Worm (Caenorhabditis elegans) whole organism, L4 larva: ENCODE measurements around the gene C33F10.11.

Source experiments
- ces-1 ChIP-seq: fragments of 150-350 bp; sonication (generic microtip); optimal IDR thresholded peaks from 4 replicates; lab custom pipeline; 2014; ENCODE audit warnings: missing biosample characterization, missing genetic modification reagents, missing genetic modification characterization
- cey-2 ChIP-seq: sonication (generic microtip); optimal IDR thresholded peaks from 3 replicates; lab custom pipeline; 2017; ENCODE audit warnings: missing genetic modification characterization, mild to moderate bottlenecking, missing compliant biosample characterization, antibody characterized with exemption, borderline replicate concordance; ENCODE audit not compliant: insufficient read depth
- hif-1 ChIP-seq, 2 experiments: sonication (generic microtip); optimal IDR thresholded peaks; 2 replicates each; lab custom pipeline; 2016 to 2017; ENCODE audit warnings: missing compliant biosample characterization in 2 of 2, missing genetic modification characterization in 2 of 2, missing genetic modification reagents in 2 of 2, missing genotype in 2 of 2, mild to moderate bottlenecking in 1 of 2
- lsy-2 ChIP-seq, 2 experiments: fragments of 150-350 bp in 1 of 2; sonication (generic microtip) in 1 of 2; optimal IDR thresholded peaks; 2 replicates each; lab custom pipeline; 2014 to 2017; ENCODE audit warnings: missing biosample characterization in 2 of 2, missing genetic modification characterization in 2 of 2
- mdl-1 ChIP-seq, 2 experiments: fragments of 150-350 bp in 1 of 2; sonication (generic microtip) in 1 of 2; optimal IDR thresholded peaks; 2 replicates each; lab custom pipeline; 2014 to 2017; ENCODE audit warnings: missing biosample characterization in 2 of 2, missing genetic modification characterization in 2 of 2
- nhr-237 ChIP-seq: sonication (generic microtip); optimal IDR thresholded peaks from 2 replicates; lab custom pipeline; 2017; ENCODE audit warnings: missing biosample characterization, missing genetic modification characterization
- nhr-28 ChIP-seq: fragments of 150-350 bp; optimal IDR thresholded peaks from 2 replicates; lab custom pipeline; 2014; ENCODE audit warnings: missing biosample characterization, missing genetic modification characterization
- nhr-6 ChIP-seq: fragments of 150-350 bp; optimal IDR thresholded peaks from 2 replicates; lab custom pipeline; 2014; ENCODE audit warnings: missing biosample characterization, missing genetic modification characterization
- unc-130 ChIP-seq: sonication (generic microtip); optimal IDR thresholded peaks from 2 replicates; lab custom pipeline; 2016; ENCODE audit warnings: missing genetic modification reagents, missing genetic modification characterization, missing compliant biosample characterization
- zag-1 ChIP-seq: fragments of 150-350 bp; optimal IDR thresholded peaks from 2 replicates; lab custom pipeline; 2014; ENCODE audit warnings: missing biosample characterization, missing genetic modification characterization
- zip-11 ChIP-seq: fragments of 200-800 bp; sonication (Bioruptor generic); IDR thresholded peaks from 2 replicates; pipeline ENCODE4 v1.3.6; 2022; ENCODE audit warnings: missing genetic modification characterization, missing compliant biosample characterization

DNA sequence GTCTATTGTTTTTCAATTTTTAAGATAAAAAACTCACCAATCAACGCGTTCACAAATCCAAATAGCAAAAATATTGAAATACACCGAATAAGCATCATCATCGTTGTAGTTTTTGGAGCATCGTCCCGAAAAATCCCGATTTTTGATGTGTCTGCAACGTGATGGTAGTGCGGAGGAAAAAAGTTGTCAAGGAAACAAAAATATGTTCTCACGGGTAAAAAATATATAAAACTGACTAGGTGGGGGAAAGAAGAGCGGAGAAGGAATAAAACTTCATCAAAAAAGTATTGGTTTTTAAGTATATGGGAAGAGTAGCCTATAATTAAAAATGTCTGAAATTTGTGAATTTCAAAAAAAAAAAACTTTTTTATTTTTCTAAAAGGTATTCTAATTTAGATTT is 22.7 kb downstream of the C33F10.11 start, which contains the start of gene rig-6:
- TF ChIP-seq cey-2 (no peak), hif-1 (tag; optimal IDR thresholded peaks at IDR 0.05; lab: Kevin White, UChicago) (no peak), unc-130 (GFP tag; lab: Kevin White, UChicago) (no peak), zip-11 (GFP tag; lab: Robert Waterston, UW) (no peak), nhr-28 (tag; lab: Kevin White, UChicago) (no peak), nhr-237 (no peak), nhr-6 (tag; lab: Kevin White, UChicago) (no peak), mdl-1 (tag; optimal IDR thresholded peaks at IDR 0.05; lab: Kevin White, UChicago) (no peak), ces-1 (GFP tag; lab: Kevin White, UChicago) (no peak), lsy-2 (tag; optimal IDR thresholded peaks at IDR 0.05; lab: Kevin White, UChicago) (no peak), zag-1 (tag; lab: Kevin White, UChicago) (no peak)
